Worm (Caenorhabditis elegans) whole organism, L1 larva: Measurements from ENCODE around the gene prdx-2.

Source experiments
- C34B4.2 ChIP-seq: sonication (generic microtip); optimal IDR thresholded peaks from 2 replicates; lab custom pipeline; 2017; ENCODE audit warnings: mild to moderate bottlenecking, missing genetic modification characterization, missing compliant biosample characterization
- F16B12.6 ChIP-seq: fragments of 150-350 bp; optimal IDR thresholded peaks from 2 replicates; lab custom pipeline; 2014; ENCODE audit warnings: missing biosample characterization, missing genetic modification characterization
- aha-1 ChIP-seq: fragments of 150-350 bp; optimal IDR thresholded peaks from 2 replicates; lab custom pipeline; 2014; ENCODE audit warnings: missing biosample characterization, missing genetic modification characterization
- aly-2 ChIP-seq: fragments of 150-350 bp; optimal IDR thresholded peaks from 2 replicates; lab custom pipeline; 2014; ENCODE audit warnings: missing biosample characterization, missing genetic modification characterization
- ceh-63 ChIP-seq: fragments of 200-800 bp; sonication (Bioruptor generic); optimal IDR thresholded peaks from 2 replicates; lab custom pipeline; 2018; ENCODE audit warnings: mild to moderate bottlenecking, missing genetic modification characterization, missing compliant biosample characterization
- ceh-82 ChIP-seq, 3 experiments: fragments of 150-350 bp in 1 of 3; sonication (generic microtip) in 2 of 3; optimal IDR thresholded peaks; 2 replicates each; lab custom pipeline; 2014 to 2017; ENCODE audit warnings: missing biosample characterization in 3 of 3, missing genetic modification characterization in 3 of 3
- ceh-88 ChIP-seq: fragments of 200-800 bp; sonication (Bioruptor generic); IDR thresholded peaks from 2 replicates; pipeline ENCODE4 v1.3.6; 2022; ENCODE audit warnings: missing genetic modification characterization, missing compliant biosample characterization
- ceh-90 ChIP-seq: sonication (generic microtip); optimal IDR thresholded peaks from 2 replicates; lab custom pipeline; 2016; ENCODE audit warnings: missing genetic modification characterization, missing compliant biosample characterization
- ces-1 ChIP-seq: fragments of 150-350 bp; optimal IDR thresholded peaks from 2 replicates; lab custom pipeline; 2014; ENCODE audit warnings: missing biosample characterization, missing genetic modification reagents, missing genetic modification characterization
- dpl-1 ChIP-seq, 3 experiments: fragments of 150-350 bp in 2 of 3; sonication (generic microtip) in 1 of 3; optimal IDR thresholded peaks; 2 replicates each; lab custom pipeline; 2014 to 2017; ENCODE audit warnings: missing biosample characterization in 3 of 3, missing genetic modification characterization in 3 of 3, missing genetic modification reagents in 3 of 3
- dsc-1 ChIP-seq: sonication (generic microtip); optimal IDR thresholded peaks from 2 replicates; lab custom pipeline; 2016; ENCODE audit warnings: mild to moderate bottlenecking, missing genetic modification characterization, missing compliant biosample characterization
- efl-1 ChIP-seq, 4 experiments: fragments of 150-350 bp; optimal IDR thresholded peaks in 3 of 4; peaks in 1 of 4; 1 replicate in 1 of 4; 2 replicates in 3 of 4; lab custom pipeline; 2014; ENCODE audit warnings: missing biosample characterization in 2 of 4, missing genetic modification characterization in 2 of 4, missing genetic modification reagents in 2 of 4
- egl-13 ChIP-seq: sonication (generic microtip); optimal IDR thresholded peaks from 2 replicates; lab custom pipeline; 2016; ENCODE audit warnings: missing genotype, missing genetic modification reagents, missing genetic modification characterization, missing compliant biosample characterization
- elt-2 ChIP-seq: sonication (generic microtip); optimal IDR thresholded peaks from 2 replicates; lab custom pipeline; 2016; ENCODE audit warnings: missing genetic modification characterization, mild to moderate bottlenecking, inconsistent platforms, missing compliant biosample characterization, missing genetic modification reagents
- ets-5 ChIP-seq: fragments of 200-800 bp; sonication (Bioruptor generic); IDR thresholded peaks from 2 replicates; pipeline ENCODE4 v1.3.6; 2022; ENCODE audit warnings: missing genetic modification characterization, missing compliant biosample characterization
- fkh-10 ChIP-seq: sonication (generic microtip); optimal IDR thresholded peaks from 2 replicates; lab custom pipeline; 2017; ENCODE audit warnings: missing biosample characterization, missing genetic modification reagents, missing genetic modification characterization
- fkh-4 ChIP-seq: sonication (generic microtip); optimal IDR thresholded peaks from 2 replicates; lab custom pipeline; 2016; ENCODE audit warnings: missing compliant biosample characterization, missing genetic modification characterization, borderline replicate concordance
- fkh-8 ChIP-seq: sonication (generic microtip); optimal IDR thresholded peaks from 2 replicates; lab custom pipeline; 2016; ENCODE audit warnings: mild to moderate bottlenecking, missing genetic modification characterization, missing compliant biosample characterization
- fos-1 ChIP-seq: fragments of 150-350 bp; optimal IDR thresholded peaks from 2 replicates; lab custom pipeline; 2014; ENCODE audit warnings: missing biosample characterization, missing genetic modification characterization
- grh-1 ChIP-seq: fragments of 200-800 bp; sonication (Bioruptor generic); IDR thresholded peaks from 2 replicates; pipeline ENCODE4 v1.3.6; 2022; ENCODE audit warnings: missing genetic modification reagents, missing genetic modification characterization, missing compliant biosample characterization
- hlh-17 ChIP-seq: fragments of 200-800 bp; sonication (Bioruptor generic); optimal IDR thresholded peaks from 2 replicates; lab custom pipeline; 2018; ENCODE audit warnings: missing genetic modification characterization, mild to moderate bottlenecking, missing compliant biosample characterization, moderate library complexity, borderline replicate concordance
- hlh-4 ChIP-seq: sonication (generic microtip); optimal IDR thresholded peaks from 2 replicates; lab custom pipeline; 2016; ENCODE audit warnings: mild to moderate bottlenecking, missing genetic modification characterization, missing compliant biosample characterization
- hpl-2 ChIP-seq: fragments of 150-350 bp; optimal IDR thresholded peaks from 2 replicates; lab custom pipeline; 2014; ENCODE audit warnings: missing biosample characterization, missing genetic modification reagents, missing genetic modification characterization
- irx-1 ChIP-seq: sonication (generic microtip); optimal IDR thresholded peaks from 2 replicates; lab custom pipeline; 2016; ENCODE audit warnings: missing genetic modification characterization, missing compliant biosample characterization
- isw-1 ChIP-seq: fragments of 200-800 bp; sonication (Bioruptor generic); IDR thresholded peaks from 2 replicates; pipeline ENCODE4 v1.3.6; 2022; ENCODE audit warnings: missing genetic modification characterization, missing compliant biosample characterization
- lin-39 ChIP-seq: fragments of 150-350 bp; optimal IDR thresholded peaks from 2 replicates; lab custom pipeline; 2014; ENCODE audit warnings: missing biosample characterization, missing genetic modification reagents, missing genetic modification characterization
- lsy-2 ChIP-seq, 2 experiments: fragments of 150-350 bp; optimal IDR thresholded peaks; 2 replicates each; lab custom pipeline; 2014; ENCODE audit warnings: missing biosample characterization in 2 of 2, missing genetic modification characterization in 2 of 2
- mab-9 ChIP-seq: fragments of 200-800 bp; sonication (Bioruptor generic); IDR thresholded peaks from 2 replicates; pipeline ENCODE4 v1.3.6; 2022; ENCODE audit warnings: missing genetic modification reagents, missing genetic modification characterization, missing compliant biosample characterization
- mdl-1 ChIP-seq, 2 experiments: fragments of 150-350 bp; optimal IDR thresholded peaks; 2 replicates each; lab custom pipeline; 2014 to 2017; ENCODE audit warnings: missing biosample characterization in 2 of 2, missing genetic modification characterization in 2 of 2, inconsistent platforms in 1 of 2
- mef-2 ChIP-seq: fragments of 150-350 bp; optimal IDR thresholded peaks from 2 replicates; lab custom pipeline; 2014; ENCODE audit warnings: missing biosample characterization, missing genetic modification characterization
- mep-1 ChIP-seq: fragments of 150-350 bp; optimal IDR thresholded peaks from 2 replicates; lab custom pipeline; 2014; ENCODE audit warnings: missing biosample characterization, missing genetic modification characterization
- nhr-11 ChIP-seq: fragments of 150-350 bp; optimal IDR thresholded peaks from 2 replicates; lab custom pipeline; 2014; ENCODE audit warnings: missing biosample characterization, missing genetic modification characterization
- nhr-12 ChIP-seq: sonication (generic microtip); optimal IDR thresholded peaks from 2 replicates; lab custom pipeline; 2017; ENCODE audit warnings: missing biosample characterization, missing genetic modification characterization
- nhr-237 ChIP-seq: fragments of 150-350 bp; optimal IDR thresholded peaks from 2 replicates; lab custom pipeline; 2014; ENCODE audit warnings: missing biosample characterization, missing genetic modification characterization
- nhr-28 ChIP-seq: fragments of 150-350 bp; optimal IDR thresholded peaks from 2 replicates; lab custom pipeline; 2014; ENCODE audit warnings: missing biosample characterization, missing genetic modification characterization
- nhr-47 ChIP-seq: sonication (generic microtip); optimal IDR thresholded peaks from 2 replicates; lab custom pipeline; 2016; ENCODE audit warnings: mild to moderate bottlenecking, missing genetic modification characterization, moderate library complexity, missing compliant biosample characterization
- nhr-71 ChIP-seq: sonication (generic microtip); optimal IDR thresholded peaks from 2 replicates; lab custom pipeline; 2016; ENCODE audit warnings: mild to moderate bottlenecking, missing genetic modification characterization, moderate library complexity, missing compliant biosample characterization
- nhr-76 ChIP-seq: sonication (generic microtip); optimal IDR thresholded peaks from 2 replicates; lab custom pipeline; 2017; ENCODE audit warnings: missing biosample characterization, missing genetic modification characterization
- nhr-90 ChIP-seq: sonication (generic microtip); optimal IDR thresholded peaks from 2 replicates; lab custom pipeline; 2016; ENCODE audit warnings: mild to moderate bottlenecking, missing genetic modification characterization, missing compliant biosample characterization; ENCODE audit not compliant: poor library complexity
- pax-3 ChIP-seq: fragments of 200-800 bp; sonication (Bioruptor generic); optimal IDR thresholded peaks from 2 replicates; lab custom pipeline; 2018; ENCODE audit warnings: mild to moderate bottlenecking, missing genetic modification characterization, moderate library complexity, missing compliant biosample characterization
- rnt-1 ChIP-seq: sonication (generic microtip); optimal IDR thresholded peaks from 2 replicates; lab custom pipeline; 2016; ENCODE audit warnings: mild to moderate bottlenecking, missing genetic modification characterization, moderate library complexity, missing compliant biosample characterization
- skn-1 ChIP-seq: fragments of 150-350 bp; optimal IDR thresholded peaks from 2 replicates; lab custom pipeline; 2014; ENCODE audit warnings: missing biosample characterization, missing genetic modification characterization
- sptf-1 ChIP-seq: fragments of 150-350 bp; optimal IDR thresholded peaks from 2 replicates; lab custom pipeline; 2014; ENCODE audit warnings: missing biosample characterization, missing genetic modification characterization
- swsn-7 ChIP-seq: sonication (generic microtip); optimal IDR thresholded peaks from 2 replicates; lab custom pipeline; 2016; ENCODE audit warnings: missing genetic modification characterization, missing compliant biosample characterization
- tlp-1 ChIP-seq: fragments of 150-350 bp; optimal IDR thresholded peaks from 2 replicates; lab custom pipeline; 2014; ENCODE audit warnings: missing biosample characterization, missing genetic modification characterization
- unc-130 ChIP-seq: fragments of 150-350 bp; optimal IDR thresholded peaks from 2 replicates; lab custom pipeline; 2017; ENCODE audit warnings: missing biosample characterization, missing genetic modification characterization, inconsistent platforms
- unc-30 ChIP-seq: sonication (generic microtip); optimal IDR thresholded peaks from 2 replicates; lab custom pipeline; 2017; ENCODE audit warnings: missing biosample characterization, missing genetic modification characterization
- unc-86 ChIP-seq: sonication (generic microtip); optimal IDR thresholded peaks from 2 replicates; lab custom pipeline; 2016; ENCODE audit warnings: missing genetic modification characterization, missing compliant biosample characterization
- xbp-1 ChIP-seq: sonication (generic microtip); optimal IDR thresholded peaks from 2 replicates; lab custom pipeline; 2016; ENCODE audit warnings: missing genetic modification characterization, missing compliant biosample characterization
- zip-4 ChIP-seq: fragments of 200-800 bp; sonication (Bioruptor generic); optimal IDR thresholded peaks from 2 replicates; lab custom pipeline; 2018; ENCODE audit warnings: mild to moderate bottlenecking, missing genetic modification characterization, moderate library complexity, missing compliant biosample characterization

The prdx-2 gene

DNA sequence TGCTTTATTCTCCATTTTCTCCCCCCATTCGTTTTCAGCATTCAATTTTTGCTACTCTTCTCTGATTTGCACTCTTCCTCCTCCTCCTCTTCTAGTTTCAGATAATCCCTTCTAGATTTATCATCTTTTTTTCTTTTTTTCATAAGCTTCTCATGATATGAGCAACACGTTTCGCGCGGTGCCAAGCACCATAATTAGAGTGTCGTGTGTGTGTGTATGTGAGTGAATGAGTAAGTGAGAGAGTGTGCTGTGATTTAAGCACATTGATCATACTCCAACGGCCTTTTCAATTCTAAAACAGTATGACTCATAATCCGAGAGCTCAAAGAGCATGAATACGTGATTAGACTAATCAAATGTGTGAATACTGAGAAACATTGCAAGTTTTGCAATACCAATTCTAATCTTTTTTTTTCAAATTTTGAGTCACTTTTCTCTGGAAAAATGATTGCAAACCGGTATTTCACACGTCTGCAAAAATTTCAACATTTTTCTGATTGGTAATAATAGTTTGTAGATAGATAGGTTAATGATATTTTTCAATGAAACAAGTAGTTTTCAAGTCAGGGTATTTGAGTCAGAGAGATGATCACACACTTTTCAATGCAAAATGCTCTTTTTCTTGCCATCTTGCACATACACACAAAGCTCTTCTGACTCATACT lies 42.5 kb upstream of the prdx-2 start (continued):
- TF ChIP-seq F16B12.6 (tag; lab: Kevin White, UChicago) (no peak), hlh-17 (GFP tag; lab: Kevin White, UChicago) (no peak), tlp-1 (tag; lab: Kevin White, UChicago) (no peak), skn-1 (tag; lab: Kevin White, UChicago) (no peak)

ce11 chrII:5336035-5336376 lies 42.0 kb upstream of the prdx-2 start:
- no peak for TF ChIP-seq pax-3
- TF ChIP-seq xbp-1 (tag; lab: Kevin White, UChicago): no peak
- TF ChIP-seq elt-2: no peak
- no peak for TF ChIP-seq unc-30 (tag; lab: Kevin White, UChicago)
- no peak for TF ChIP-seq fkh-4 (tag; lab: Kevin White, UChicago)
- no peak for TF ChIP-seq nhr-11
- TF ChIP-seq hlh-4 (tag; lab: Kevin White, UChicago): no peak
- no peak for TF ChIP-seq lin-39 (tag; lab: Kevin White, UChicago)
- TF ChIP-seq nhr-28: no peak
- TF ChIP-seq aha-1 (tag; lab: Kevin White, UChicago): no peak
- no peak for TF ChIP-seq ceh-63
- TF ChIP-seq unc-86 (tag; lab: Kevin White, UChicago): peak; percentile 70
- no peak for TF ChIP-seq irx-1
- TF ChIP-seq efl-1 (optimal IDR thresholded peaks at IDR 0.05; lab: Kevin White, UChicago): peak; percentile 32 to 38
- peak in 1 of 2 experiments; percentile 82 for TF ChIP-seq efl-1 (GFP tag; optimal IDR thresholded peaks at IDR 0.05 in 1 of 2; lab: Kevin White, UChicago)
- TF ChIP-seq nhr-47 (tag; lab: Kevin White, UChicago): no peak
- TF ChIP-seq fos-1 (tag; lab: Kevin White, UChicago): peak; percentile 6
- TF ChIP-seq zip-4 (GFP tag; lab: Kevin White, UChicago): no peak
- TF ChIP-seq nhr-76 (tag; lab: Kevin White, UChicago): no peak
- TF ChIP-seq C34B4.2 (tag; lab: Kevin White, UChicago): no peak
- TF ChIP-seq mep-1 (tag; lab: Kevin White, UChicago): peak; percentile 31
- TF ChIP-seq dpl-1 (GFP tag; optimal IDR thresholded peaks at IDR 0.05; lab: Kevin White, UChicago): no peak
- TF ChIP-seq fkh-10 (GFP tag; lab: Kevin White, UChicago): peak; percentile 69
- no peak for TF ChIP-seq rnt-1 (tag; lab: Kevin White, UChicago)
- TF ChIP-seq aly-2 (tag; lab: Kevin White, UChicago): no peak
- TF ChIP-seq isw-1 (GFP tag; lab: Robert Waterston, UW): peak; percentile 28
- TF ChIP-seq swsn-7 (tag; lab: Kevin White, UChicago): peak; percentile 44
- TF ChIP-seq ets-5 (GFP tag; lab: Robert Waterston, UW): no peak
- TF ChIP-seq skn-1 (tag; lab: Kevin White, UChicago): no peak
- no peak for TF ChIP-seq hpl-2 (GFP tag; lab: Kevin White, UChicago)
- TF ChIP-seq nhr-90 (tag; lab: Kevin White, UChicago): no peak
- TF ChIP-seq mdl-1 (tag; optimal IDR thresholded peaks at IDR 0.05; lab: Kevin White, UChicago): no peak
- TF ChIP-seq nhr-237: no peak
- peak; percentile 1 to 75 (median 60) for TF ChIP-seq ceh-82 (tag; optimal IDR thresholded peaks at IDR 0.05; lab: Kevin White, UChicago)
- TF ChIP-seq ceh-88 (GFP tag; lab: Robert Waterston, UW): peak; percentile 44; the same call in 1 of the 2 replicates
- TF ChIP-seq grh-1: no peak
- TF ChIP-seq fkh-8 (tag; lab: Kevin White, UChicago): peak; percentile 53
- no peak for TF ChIP-seq dsc-1 (tag; lab: Kevin White, UChicago)
- TF ChIP-seq mab-9 (GFP tag; lab: Robert Waterston, UW): peak; percentile 49; the same call in 1 of the 2 replicates
- peak; percentile 34 to 52 for TF ChIP-seq lsy-2 (tag; optimal IDR thresholded peaks at IDR 0.05; lab: Kevin White, UChicago)
- TF ChIP-seq unc-130 (tag; lab: Kevin White, UChicago): no peak
- peak; percentile 31 for TF ChIP-seq egl-13 (tag; lab: Kevin White, UChicago)
- no peak for TF ChIP-seq sptf-1 (tag; lab: Kevin White, UChicago)
- TF ChIP-seq ces-1 (GFP tag; lab: Kevin White, UChicago): no peak
- TF ChIP-seq nhr-71: peak; percentile 51
- TF ChIP-seq nhr-12: no peak
- TF ChIP-seq ceh-90 (tag; lab: Kevin White, UChicago): no peak
- TF ChIP-seq mef-2 (tag; lab: Kevin White, UChicago): no peak
